Fruit fly (Drosophila melanogaster) S2 (cell line): ENCODE data around the gene CG43448.

Experiments
- CG8478 ChIP-seq: fragments of >200 bp; optimal IDR thresholded peaks from 2 replicates; lab custom pipeline; 2018
- CTCF ChIP-seq, 2 experiments: fragments of >200 bp; optimal IDR thresholded peaks; 2 replicates each; lab custom pipeline; 2018

Gene CG43448

dm6 chr3R:30197796-30198195 is 39.7 kb downstream of the CG43448 start:
- TF ChIP-seq CTCF (optimal IDR thresholded peaks at IDR 0.05; lab: Kevin White, UChicago) (no peak), CG8478 (lab: Kevin White, UChicago) (no peak)

dm6 chr3R:30196128-30196527 is 41.4 kb downstream of the CG43448 start, which contains the start of gene CG15531:
Gene CG15531, minus strand, starts transcription at chr3R:30196228.
- no peak for TF ChIP-seq CTCF (optimal IDR thresholded peaks at IDR 0.05; lab: Kevin White, UChicago)
- TF ChIP-seq CG8478 (lab: Kevin White, UChicago) = no peak

dm6 chr3R:30195606-30196049 is 41.9 kb downstream of the CG43448 start:
- TF ChIP-seq CG8478 (lab: Kevin White, UChicago) = no peak
- TF ChIP-seq CTCF (optimal IDR thresholded peaks at IDR 0.05; lab: Kevin White, UChicago) = peak; percentile 17 to 19

- TF ChIP-seq CG8478 (lab: Kevin White, UChicago) (no peak), CTCF (optimal IDR thresholded peaks at IDR 0.05; lab: Kevin White, UChicago) (no peak)
These were observed 43.7 kb downstream of the CG43448 start for dm6 chr3R:30193826-30194225.

dm6 chr3R:30191462-30191874 is 46.1 kb downstream of the CG43448 start:
- TF ChIP-seq CTCF (optimal IDR thresholded peaks at IDR 0.05; lab: Kevin White, UChicago) = no peak
- no peak for TF ChIP-seq CG8478 (lab: Kevin White, UChicago)

dm6 chr3R:30191047-30191446 is 46.5 kb downstream of the CG43448 start, which contains the start of gene CG9747:
Gene CG9747, minus strand, starts transcription at chr3R:30191252.
- TF ChIP-seq CG8478 (lab: Kevin White, UChicago) (no peak), CTCF (optimal IDR thresholded peaks at IDR 0.05; lab: Kevin White, UChicago) (no peak)

dm6 chr3R:30189836-30190235 is 47.7 kb downstream of the CG43448 start:
- TF ChIP-seq CTCF (optimal IDR thresholded peaks at IDR 0.05; lab: Kevin White, UChicago) = no peak
- TF ChIP-seq CG8478 (lab: Kevin White, UChicago) = no peak

- TF ChIP-seq CG8478 (lab: Kevin White, UChicago) = no peak
- no peak for TF ChIP-seq CTCF (optimal IDR thresholded peaks at IDR 0.05; lab: Kevin White, UChicago)
These were observed 48.1 kb downstream of the CG43448 start for dm6 chr3R:30189398-30189797.
